Worm (Caenorhabditis elegans) whole organism, L1 larva: Measurements from ENCODE around the gene bre-3.

Source experiments
- C16A3.4 ChIP-seq: fragments of 150-350 bp; optimal IDR thresholded peaks from 2 replicates; lab custom pipeline; 2014; ENCODE audit warnings: missing biosample characterization, missing genetic modification characterization
- Y116A8C.19 ChIP-seq: sonication (generic microtip); optimal IDR thresholded peaks from 2 replicates; lab custom pipeline; 2016; ENCODE audit warnings: missing compliant biosample characterization, missing genetic modification characterization, borderline replicate concordance
- alr-1 ChIP-seq: fragments of 200-800 bp; sonication (Bioruptor generic); optimal IDR thresholded peaks from 2 replicates; lab custom pipeline; 2018; ENCODE audit warnings: borderline replicate concordance, mild to moderate bottlenecking, missing genetic modification characterization, missing compliant biosample characterization
- aly-2 ChIP-seq: fragments of 150-350 bp; optimal IDR thresholded peaks from 2 replicates; lab custom pipeline; 2014; ENCODE audit warnings: missing biosample characterization, missing genetic modification characterization
- blmp-1 ChIP-seq: fragments of 150-350 bp; optimal IDR thresholded peaks from 2 replicates; lab custom pipeline; 2014; ENCODE audit warnings: missing biosample characterization, missing genetic modification characterization
- ceh-63 ChIP-seq: fragments of 200-800 bp; sonication (Bioruptor generic); optimal IDR thresholded peaks from 2 replicates; lab custom pipeline; 2018; ENCODE audit warnings: mild to moderate bottlenecking, missing genetic modification characterization, missing compliant biosample characterization
- ceh-82 ChIP-seq, 3 experiments: fragments of 150-350 bp in 1 of 3; sonication (generic microtip) in 2 of 3; optimal IDR thresholded peaks; 2 replicates each; lab custom pipeline; 2014 to 2017; ENCODE audit warnings: missing biosample characterization in 3 of 3, missing genetic modification characterization in 3 of 3
- ceh-90 ChIP-seq: sonication (generic microtip); optimal IDR thresholded peaks from 2 replicates; lab custom pipeline; 2016; ENCODE audit warnings: missing genetic modification characterization, missing compliant biosample characterization
- ces-1 ChIP-seq: fragments of 150-350 bp; optimal IDR thresholded peaks from 2 replicates; lab custom pipeline; 2014; ENCODE audit warnings: missing biosample characterization, missing genetic modification reagents, missing genetic modification characterization
- dpl-1 ChIP-seq, 3 experiments: fragments of 150-350 bp in 2 of 3; sonication (generic microtip) in 1 of 3; optimal IDR thresholded peaks; 2 replicates each; lab custom pipeline; 2014 to 2017; ENCODE audit warnings: missing biosample characterization in 3 of 3, missing genetic modification characterization in 3 of 3, missing genetic modification reagents in 3 of 3
- efl-3 ChIP-seq: fragments of 200-800 bp; sonication (Bioruptor generic); optimal IDR thresholded peaks from 2 replicates; lab custom pipeline; 2018; ENCODE audit warnings: mild to moderate bottlenecking, missing genetic modification characterization, missing compliant biosample characterization
- egl-27 ChIP-seq, 2 experiments: fragments of 150-350 bp in 1 of 2; sonication (generic microtip); optimal IDR thresholded peaks; 3 replicates each; lab custom pipeline; 2017 to 2018; ENCODE audit warnings: missing biosample characterization in 2 of 2, missing genetic modification characterization in 2 of 2, missing genetic modification reagents in 2 of 2
- elt-2 ChIP-seq: sonication (generic microtip); optimal IDR thresholded peaks from 2 replicates; lab custom pipeline; 2016; ENCODE audit warnings: missing genetic modification characterization, mild to moderate bottlenecking, inconsistent platforms, missing compliant biosample characterization, missing genetic modification reagents
- hpl-2 ChIP-seq: fragments of 150-350 bp; optimal IDR thresholded peaks from 2 replicates; lab custom pipeline; 2014; ENCODE audit warnings: missing biosample characterization, missing genetic modification reagents, missing genetic modification characterization
- isw-1 ChIP-seq: fragments of 200-800 bp; sonication (Bioruptor generic); IDR thresholded peaks from 2 replicates; pipeline ENCODE4 v1.3.6; 2022; ENCODE audit warnings: missing genetic modification characterization, missing compliant biosample characterization
- lin-13 ChIP-seq: fragments of 150-350 bp; optimal IDR thresholded peaks from 2 replicates; lab custom pipeline; 2014; ENCODE audit warnings: missing biosample characterization, missing genetic modification reagents, missing genetic modification characterization
- lin-15B ChIP-seq: fragments of 150-350 bp; sonication (generic microtip); optimal IDR thresholded peaks from 3 replicates; lab custom pipeline; 2014; ENCODE audit warnings: missing biosample characterization, missing genetic modification characterization
- lir-3 ChIP-seq: sonication (generic microtip); optimal IDR thresholded peaks from 2 replicates; lab custom pipeline; 2016; ENCODE audit warnings: mild to moderate bottlenecking, missing genetic modification characterization, moderate library complexity, missing compliant biosample characterization; ENCODE audit not compliant: poor library complexity
- mdl-1 ChIP-seq, 2 experiments: fragments of 150-350 bp; optimal IDR thresholded peaks; 2 replicates each; lab custom pipeline; 2014 to 2017; ENCODE audit warnings: missing biosample characterization in 2 of 2, missing genetic modification characterization in 2 of 2, inconsistent platforms in 1 of 2
- nhr-11 ChIP-seq: fragments of 150-350 bp; optimal IDR thresholded peaks from 2 replicates; lab custom pipeline; 2014; ENCODE audit warnings: missing biosample characterization, missing genetic modification characterization
- nhr-12 ChIP-seq: sonication (generic microtip); optimal IDR thresholded peaks from 2 replicates; lab custom pipeline; 2017; ENCODE audit warnings: missing biosample characterization, missing genetic modification characterization
- nhr-28 ChIP-seq: fragments of 150-350 bp; optimal IDR thresholded peaks from 2 replicates; lab custom pipeline; 2014; ENCODE audit warnings: missing biosample characterization, missing genetic modification characterization
- nhr-47 ChIP-seq: sonication (generic microtip); optimal IDR thresholded peaks from 2 replicates; lab custom pipeline; 2016; ENCODE audit warnings: mild to moderate bottlenecking, missing genetic modification characterization, moderate library complexity, missing compliant biosample characterization
- nhr-71 ChIP-seq: sonication (generic microtip); optimal IDR thresholded peaks from 2 replicates; lab custom pipeline; 2016; ENCODE audit warnings: mild to moderate bottlenecking, missing genetic modification characterization, moderate library complexity, missing compliant biosample characterization
- nhr-77 ChIP-seq: fragments of 150-350 bp; optimal IDR thresholded peaks from 2 replicates; lab custom pipeline; 2014; ENCODE audit warnings: missing biosample characterization, missing genetic modification characterization
- nhr-85 ChIP-seq: sonication (generic microtip); peaks from one replicate; lab custom pipeline; 2016; ENCODE audit warnings: missing genetic modification characterization, inconsistent platforms, missing compliant biosample characterization
- pag-3 ChIP-seq: sonication (generic microtip); optimal IDR thresholded peaks from 2 replicates; lab custom pipeline; 2017; ENCODE audit warnings: missing genetic modification characterization, mild to moderate bottlenecking, missing compliant biosample characterization, antibody characterized with exemption, borderline replicate concordance; ENCODE audit not compliant: insufficient read depth
- skn-1 ChIP-seq: fragments of 150-350 bp; optimal IDR thresholded peaks from 2 replicates; lab custom pipeline; 2014; ENCODE audit warnings: missing biosample characterization, missing genetic modification characterization
- sox-4 ChIP-seq: sonication (generic microtip); optimal IDR thresholded peaks from 2 replicates; lab custom pipeline; 2016; ENCODE audit warnings: missing genetic modification characterization, missing compliant biosample characterization
- sptf-1 ChIP-seq: fragments of 150-350 bp; optimal IDR thresholded peaks from 2 replicates; lab custom pipeline; 2014; ENCODE audit warnings: missing biosample characterization, missing genetic modification characterization
- unc-86 ChIP-seq: sonication (generic microtip); optimal IDR thresholded peaks from 2 replicates; lab custom pipeline; 2016; ENCODE audit warnings: missing genetic modification characterization, missing compliant biosample characterization
- unc-98 ChIP-seq: fragments of 200-800 bp; sonication (Bioruptor generic); IDR thresholded peaks from 2 replicates; pipeline ENCODE4 v1.3.6; 2022; ENCODE audit warnings: missing genetic modification characterization, missing compliant biosample characterization
- zag-1 ChIP-seq: fragments of 150-350 bp; optimal IDR thresholded peaks from 2 replicates; lab custom pipeline; 2014; ENCODE audit warnings: missing biosample characterization, missing genetic modification characterization
- ztf-11 ChIP-seq, 2 experiments: sonication (generic microtip); optimal IDR thresholded peaks; 2 replicates each; lab custom pipeline; 2016 to 2017; ENCODE audit warnings: missing genetic modification characterization in 2 of 2, missing biosample characterization in 1 of 2, missing compliant biosample characterization in 1 of 2

Gene bre-3

DNA sequence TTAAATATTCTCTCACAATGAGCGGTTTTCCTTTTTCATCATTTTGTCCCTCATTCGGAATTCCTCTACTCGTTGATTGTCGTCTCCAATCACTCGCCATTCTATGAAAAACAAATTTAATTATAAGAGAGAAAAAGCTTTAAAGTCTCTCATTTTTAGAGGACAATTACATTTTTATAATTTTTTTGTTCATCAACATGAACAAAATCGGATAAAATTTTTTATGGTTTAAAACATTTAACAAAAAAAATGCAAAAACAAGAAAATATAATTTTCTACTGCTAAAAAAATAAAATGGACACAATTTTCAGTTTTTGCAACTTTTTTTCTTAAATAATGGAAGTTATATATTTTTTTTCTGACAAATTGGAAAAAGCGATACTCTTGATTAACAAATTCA lies 30.9 kb upstream of the bre-3 start, which contains the start of gene F55H2.7:
Gene F55H2.7, minus strand, starts transcription at position 101 of the 400 bp plus-strand sequence.
- TF ChIP-seq nhr-77 = no peak
- TF ChIP-seq unc-86 (tag; lab: Kevin White, UChicago) = no peak
- no peak for TF ChIP-seq sox-4
- no peak for TF ChIP-seq lin-13
- no peak for TF ChIP-seq nhr-28 (tag; lab: Kevin White, UChicago)
- no peak for TF ChIP-seq ces-1 (GFP tag; lab: Kevin White, UChicago)
- no peak for TF ChIP-seq unc-98 (GFP tag; lab: Robert Waterston, UW)
- no peak for TF ChIP-seq pag-3 (tag; lab: Kevin White, UChicago)
- no peak for TF ChIP-seq hpl-2 (GFP tag; lab: Kevin White, UChicago)

DNA sequence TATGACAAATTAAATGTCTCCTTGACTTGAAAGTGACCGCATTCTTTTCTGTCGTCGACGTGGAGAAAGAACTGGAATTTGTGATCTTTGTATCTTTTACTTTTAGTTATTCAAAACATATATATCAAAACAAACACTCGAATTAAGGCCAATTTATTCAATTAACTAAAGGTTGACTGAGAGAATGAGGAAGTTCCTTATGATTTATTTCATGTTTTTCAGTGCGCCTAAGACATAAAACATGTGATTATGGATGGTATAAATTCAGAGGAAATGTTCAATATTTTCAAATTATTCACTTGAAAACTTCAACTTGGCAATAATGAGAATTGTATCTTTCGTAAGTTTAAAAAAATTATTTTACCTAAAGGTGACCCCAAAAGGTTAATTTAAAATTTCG lies 28.3 kb upstream of the bre-3 start, which contains the start of gene F55H2.8:
Gene F55H2.8, plus strand, starts transcription at position 301 of the 400 bp plus-strand sequence.
- TF ChIP-seq nhr-71 (tag; lab: Kevin White, UChicago) = no peak
- no peak for TF ChIP-seq ceh-90 (tag; lab: Kevin White, UChicago)
- no peak for TF ChIP-seq alr-1 (tag; lab: Kevin White, UChicago)
- TF ChIP-seq elt-2 (tag; lab: Kevin White, UChicago) = no peak
- no peak for TF ChIP-seq zag-1 (tag; lab: Kevin White, UChicago)
- no peak for TF ChIP-seq dpl-1 (GFP tag; optimal IDR thresholded peaks at IDR 0.05; lab: Kevin White, UChicago)
- TF ChIP-seq ztf-11 (tag; optimal IDR thresholded peaks at IDR 0.05; lab: Kevin White, UChicago) = no peak

DNA sequence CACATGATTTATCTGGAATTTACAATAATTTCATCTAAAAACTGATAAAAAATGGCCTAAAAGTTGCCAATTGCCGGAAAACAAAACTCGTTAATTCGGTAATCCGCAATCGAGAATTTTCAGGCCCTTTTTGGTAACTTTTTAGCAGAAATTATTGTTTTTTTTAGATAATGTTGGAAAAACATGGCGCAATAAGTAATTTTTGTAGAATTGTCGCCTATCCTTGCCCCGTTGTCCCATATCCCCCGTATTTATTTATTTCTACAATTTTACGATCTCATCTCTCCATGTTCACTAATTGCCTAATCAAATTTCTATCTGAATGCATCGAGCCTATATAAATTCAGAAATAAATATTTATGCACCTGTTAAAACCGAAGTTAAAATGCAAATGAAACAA lies 27.7 kb upstream of the bre-3 start:
- no peak for TF ChIP-seq C16A3.4 (tag; lab: Kevin White, UChicago)
- TF ChIP-seq, all 84 proteins: peak for 0

DNA sequence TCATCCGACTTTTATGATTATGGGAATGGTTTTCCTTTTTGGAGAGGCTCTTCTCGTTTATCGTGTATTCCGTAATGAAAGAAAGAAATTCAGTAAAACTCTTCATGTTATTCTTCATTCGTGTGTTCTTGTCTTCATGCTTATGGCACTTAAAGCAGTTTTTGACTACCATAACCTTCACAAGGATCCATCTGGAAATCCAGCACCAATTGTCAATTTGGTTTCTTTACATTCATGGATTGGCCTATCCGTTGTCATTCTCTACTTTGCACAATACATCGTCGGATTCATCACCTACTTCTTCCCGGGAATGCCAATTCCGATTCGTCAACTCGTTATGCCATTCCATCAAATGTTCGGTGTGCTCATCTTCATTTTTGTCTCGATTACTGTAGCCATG lies 26.4 kb upstream of the bre-3 start:
- no peak for TF ChIP-seq lir-3 (tag; lab: Kevin White, UChicago)
- no peak for TF ChIP-seq ceh-82 (tag; optimal IDR thresholded peaks at IDR 0.05; lab: Kevin White, UChicago)
- TF ChIP-seq lin-13 = no peak
- TF ChIP-seq aly-2 (tag; lab: Kevin White, UChicago) = no peak
- TF ChIP-seq isw-1 (GFP tag; lab: Robert Waterston, UW) = no peak
- TF ChIP-seq nhr-85 (tag; lab: Kevin White, UChicago) = no peak
- TF ChIP-seq Y116A8C.19 = no peak
- no peak for TF ChIP-seq nhr-11 (tag; lab: Kevin White, UChicago)
- no peak for TF ChIP-seq sptf-1 (tag; lab: Kevin White, UChicago)
- TF ChIP-seq nhr-12 (tag; lab: Kevin White, UChicago) = no peak
- no peak for TF ChIP-seq egl-27 (tag; optimal IDR thresholded peaks at IDR 0.05; lab: Kevin White, UChicago)
- TF ChIP-seq skn-1 = no peak
- no peak for TF ChIP-seq dpl-1 (GFP tag; optimal IDR thresholded peaks at IDR 0.05; lab: Kevin White, UChicago)
- no peak for TF ChIP-seq lin-15B (tag; lab: Kevin White, UChicago)

DNA sequence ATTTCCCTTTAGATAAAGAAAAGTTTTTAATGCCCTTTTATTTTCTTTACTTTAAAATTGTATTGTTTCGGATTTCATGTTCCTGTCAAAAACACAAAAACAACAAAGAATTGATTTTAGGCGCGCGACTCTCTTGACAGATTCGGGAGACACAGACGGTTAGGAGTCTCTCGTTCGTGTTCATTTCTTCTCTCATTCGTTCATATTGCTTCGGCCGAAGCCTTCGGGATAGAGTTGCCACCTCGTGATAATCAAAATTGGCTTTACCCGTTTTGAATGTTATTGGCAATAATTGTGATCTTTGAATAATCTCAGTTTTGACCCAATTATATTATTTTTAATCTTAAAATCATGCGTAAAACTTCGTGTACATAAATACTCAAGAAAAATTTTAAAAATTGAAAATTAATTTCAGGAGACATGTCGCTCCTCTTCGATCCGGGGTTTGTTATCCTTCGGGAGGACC lies 25.8 kb upstream of the bre-3 start, which contains the start of gene F55H2.5:
Gene F55H2.5, plus strand, starts transcription at position 416 of the 466 bp plus-strand sequence.
- TF ChIP-seq mdl-1 (tag; optimal IDR thresholded peaks at IDR 0.05; lab: Kevin White, UChicago) (no peak), alr-1 (tag; lab: Kevin White, UChicago) (no peak), nhr-47 (no peak), ceh-63 (no peak), efl-3 (GFP tag; lab: Kevin White, UChicago) (no peak), ces-1 (GFP tag; lab: Kevin White, UChicago) (no peak), blmp-1 (tag; lab: Kevin White, UChicago) (no peak)
- TF ChIP-seq, all 84 proteins: peak for 0
